Worm (Caenorhabditis elegans) whole organism, young adult: ENCODE results near the gene tag-293.

ENCODE experiments used
- B0019.2 ChIP-seq: fragments of 200-800 bp; sonication (Bioruptor generic); conservative IDR thresholded peaks from 2 replicates; pipeline ENCODE4 v1.3.6; 2022; ENCODE audit warnings: missing genetic modification reagents, missing genetic modification characterization, missing compliant biosample characterization
- C17E4.6 ChIP-seq: fragments of 200-800 bp; sonication (Bioruptor generic); IDR thresholded peaks from 2 replicates; pipeline ENCODE4 v1.3.6; 2022; ENCODE audit warnings: missing genetic modification reagents, missing genetic modification characterization, missing compliant biosample characterization
- F10E7.11 ChIP-seq: sonication (generic microtip); optimal IDR thresholded peaks from 2 replicates; lab custom pipeline; 2017; ENCODE audit warnings: mild to moderate bottlenecking, missing genetic modification characterization, moderate library complexity, missing compliant biosample characterization
- F39B2.1 ChIP-seq: fragments of 200-800 bp; sonication (Bioruptor generic); IDR thresholded peaks from 2 replicates; pipeline ENCODE4 v1.3.6; 2022; ENCODE audit warnings: missing genetic modification reagents, missing genetic modification characterization, missing compliant biosample characterization
- F57C9.4 ChIP-seq: sonication (generic microtip); optimal IDR thresholded peaks from 2 replicates; lab custom pipeline; 2017; ENCODE audit warnings: mild to moderate bottlenecking, missing genetic modification characterization, missing compliant biosample characterization
- T26A5.8 ChIP-seq: sonication (generic microtip); optimal IDR thresholded peaks from 2 replicates; lab custom pipeline; 2016; ENCODE audit warnings: missing genetic modification characterization, missing compliant biosample characterization
- Y56A3A.18 ChIP-seq: fragments of 200-800 bp; sonication (Bioruptor generic); IDR thresholded peaks from 2 replicates; pipeline ENCODE4 v1.3.6; 2022; ENCODE audit warnings: missing genetic modification reagents, missing genetic modification characterization, missing compliant biosample characterization
- Y95B8A.8 ChIP-seq: fragments of 200-800 bp; sonication (Bioruptor generic); IDR thresholded peaks from 2 replicates; pipeline ENCODE4 v1.3.6; 2022; ENCODE audit warnings: missing genetic modification reagents, missing genetic modification characterization, missing compliant biosample characterization
- akir-1 ChIP-seq: fragments of 200-800 bp; sonication (Bioruptor generic); optimal IDR thresholded peaks from 2 replicates; lab custom pipeline; 2018; ENCODE audit warnings: mild to moderate bottlenecking, missing genetic modification characterization, moderate library complexity, missing compliant biosample characterization
- aptf-2 ChIP-seq: fragments of 200-800 bp; sonication (Bioruptor generic); conservative IDR thresholded peaks from 2 replicates; pipeline ENCODE4 v1.3.6; 2022; ENCODE audit warnings: missing genetic modification reagents, missing genetic modification characterization, missing compliant biosample characterization
- attf-5 ChIP-seq: fragments of 200-800 bp; sonication (Bioruptor generic); optimal IDR thresholded peaks from 2 replicates; lab custom pipeline; 2018; ENCODE audit warnings: mild to moderate bottlenecking, missing genetic modification characterization, missing compliant biosample characterization
- ceh-27 ChIP-seq: fragments of 200-800 bp; sonication (Bioruptor generic); optimal IDR thresholded peaks from 2 replicates; lab custom pipeline; 2018; ENCODE audit warnings: mild to moderate bottlenecking, missing genetic modification characterization, moderate library complexity, missing compliant biosample characterization
- ceh-40 ChIP-seq: fragments of 200-800 bp; sonication (Bioruptor generic); IDR thresholded peaks from 2 replicates; pipeline ENCODE4 v1.3.6; 2022; ENCODE audit warnings: missing genetic modification characterization, missing compliant biosample characterization
- egl-44 ChIP-seq: fragments of 200-800 bp; sonication (Bioruptor generic); IDR thresholded peaks from 2 replicates; pipeline ENCODE4 v1.3.6; 2022; ENCODE audit warnings: missing genetic modification reagents, missing genetic modification characterization, missing compliant biosample characterization
- him-1 ChIP-seq: sonication (generic microtip); optimal IDR thresholded peaks from 2 replicates; lab custom pipeline; 2016; ENCODE audit warnings: missing genotype, missing genetic modification reagents, missing genetic modification characterization, missing compliant biosample characterization
- hlh-26 ChIP-seq: fragments of 200-800 bp; sonication (Bioruptor generic); conservative IDR thresholded peaks from 2 replicates; pipeline ENCODE4 v1.3.6; 2022; ENCODE audit warnings: missing genetic modification reagents, missing genetic modification characterization, missing compliant biosample characterization
- hmg-20 ChIP-seq: fragments of 200-800 bp; sonication (Bioruptor generic); IDR thresholded peaks from 2 replicates; pipeline ENCODE4 v1.3.6; 2022; ENCODE audit warnings: missing genetic modification reagents, missing genetic modification characterization, missing compliant biosample characterization
- hrde-1 ChIP-seq: sonication (generic microtip); optimal IDR thresholded peaks from 2 replicates; lab custom pipeline; 2016; ENCODE audit warnings: missing genetic modification characterization, mild to moderate bottlenecking, missing compliant biosample characterization, moderate library complexity, missing genotype, missing genetic modification reagents, borderline replicate concordance
- hsf-1 ChIP-seq: fragments of 200-800 bp; sonication (Bioruptor generic); IDR thresholded peaks from 2 replicates; pipeline ENCODE4 v1.3.6; 2022; ENCODE audit warnings: missing genetic modification reagents, missing genetic modification characterization, missing compliant biosample characterization
- lag-1 ChIP-seq: fragments of 200-800 bp; sonication (Bioruptor generic); IDR thresholded peaks from 2 replicates; pipeline ENCODE4 v1.3.6; 2022; ENCODE audit warnings: missing genetic modification reagents, missing genetic modification characterization, missing compliant biosample characterization
- let-607 ChIP-seq, 2 experiments: fragments of 200-800 bp in 1 of 2; sonication (Bioruptor generic) in 1 of 2; sonication (generic microtip) in 1 of 2; optimal IDR thresholded peaks; 2 replicates each; lab custom pipeline; 2016 to 2018; ENCODE audit warnings: mild to moderate bottlenecking in 2 of 2, missing compliant biosample characterization in 2 of 2, missing genetic modification characterization in 2 of 2, moderate library complexity in 2 of 2, missing genotype in 1 of 2
- lin-26 ChIP-seq: fragments of 200-800 bp; sonication (Bioruptor generic); IDR thresholded peaks from 2 replicates; pipeline ENCODE4 v1.3.6; 2022; ENCODE audit warnings: missing genetic modification reagents, missing genetic modification characterization, missing compliant biosample characterization
- lsy-27 ChIP-seq: sonication (generic microtip); optimal IDR thresholded peaks from 2 replicates; lab custom pipeline; 2017; ENCODE audit warnings: missing genetic modification characterization, mild to moderate bottlenecking, missing compliant biosample characterization, antibody characterized with exemption, missing genotype, borderline replicate concordance; ENCODE audit not compliant: insufficient read depth
- madf-6 ChIP-seq: fragments of 200-800 bp; sonication (Bioruptor generic); IDR thresholded peaks from 2 replicates; pipeline ENCODE4 v1.3.6; 2022; ENCODE audit warnings: missing genetic modification reagents, missing genetic modification characterization, missing compliant biosample characterization
- mel-28 ChIP-seq: sonication (generic microtip); optimal IDR thresholded peaks from 2 replicates; lab custom pipeline; 2016; ENCODE audit warnings: borderline replicate concordance, mild to moderate bottlenecking, missing genetic modification characterization, missing compliant biosample characterization
- mes-4 ChIP-seq: sonication (generic microtip); optimal IDR thresholded peaks from 2 replicates; lab custom pipeline; 2016; ENCODE audit warnings: missing genotype, missing genetic modification characterization, missing compliant biosample characterization
- rec-8 ChIP-seq, 2 experiments: sonication (generic microtip); optimal IDR thresholded peaks; 2 replicates each; lab custom pipeline; 2016; ENCODE audit warnings: mild to moderate bottlenecking in 2 of 2, missing genetic modification characterization in 2 of 2, missing genetic modification reagents in 2 of 2, missing genotype in 2 of 2, missing biosample characterization in 1 of 2, missing compliant biosample characterization in 1 of 2, moderate library complexity in 1 of 2
- repo-1 ChIP-seq: sonication (generic microtip); optimal IDR thresholded peaks from 2 replicates; lab custom pipeline; 2017; ENCODE audit warnings: mild to moderate bottlenecking, missing genetic modification characterization, missing compliant biosample characterization
- somi-1 ChIP-seq: fragments of 200-800 bp; sonication (Bioruptor generic); optimal IDR thresholded peaks from 2 replicates; lab custom pipeline; 2018; ENCODE audit warnings: mild to moderate bottlenecking, missing genetic modification characterization, missing compliant biosample characterization
- tbx-9 ChIP-seq: sonication (generic microtip); optimal IDR thresholded peaks from 2 replicates; lab custom pipeline; 2016; ENCODE audit warnings: borderline replicate concordance, missing genetic modification characterization, inconsistent platforms, missing compliant biosample characterization
- unc-62 ChIP-seq: fragments of 150-350 bp; optimal IDR thresholded peaks from 2 replicates; lab custom pipeline; 2014; ENCODE audit warnings: missing biosample characterization, missing genetic modification reagents, missing genetic modification characterization
- zfh-2 ChIP-seq: fragments of 200-800 bp; sonication (Bioruptor generic); conservative IDR thresholded peaks from 2 replicates; pipeline ENCODE4 v1.3.6; 2022; ENCODE audit warnings: missing genetic modification reagents, missing genetic modification characterization, missing compliant biosample characterization
- zim-3 ChIP-seq: sonication (generic microtip); optimal IDR thresholded peaks from 2 replicates; lab custom pipeline; 2017; ENCODE audit warnings: mild to moderate bottlenecking, missing genetic modification characterization, moderate library complexity, missing compliant biosample characterization
- ztf-22 ChIP-seq: fragments of 200-800 bp; sonication (Bioruptor generic); optimal IDR thresholded peaks from 2 replicates; lab custom pipeline; 2018; ENCODE audit warnings: mild to moderate bottlenecking, missing genetic modification characterization, moderate library complexity, missing compliant biosample characterization

tag-293 gene

ce11 chrV:7353602-7354001 lies 1.8 kb downstream of the tag-293 start:
- no peak for TF ChIP-seq hlh-26
- no peak for TF ChIP-seq him-1 (tag; lab: Kevin White, UChicago)
- no peak for TF ChIP-seq aptf-2
- TF ChIP-seq C17E4.6 (GFP tag; lab: Robert Waterston, UW) = no peak
- TF ChIP-seq tbx-9 (tag; lab: Kevin White, UChicago) = no peak
- TF ChIP-seq ztf-22 (GFP tag; lab: Kevin White, UChicago) = no peak
- no peak for TF ChIP-seq egl-44 (GFP tag; lab: Robert Waterston, UW)
- TF ChIP-seq somi-1 (GFP tag; lab: Kevin White, UChicago) = no peak
- TF ChIP-seq lsy-27 (tag; lab: Kevin White, UChicago) = no peak
- no peak for TF ChIP-seq B0019.2 (GFP tag; lab: Robert Waterston, UW)
- TF ChIP-seq rec-8 (tag; optimal IDR thresholded peaks at IDR 0.05; lab: Kevin White, UChicago) = no peak
- TF ChIP-seq F39B2.1 (GFP tag; lab: Robert Waterston, UW) = no peak
- no peak for TF ChIP-seq Y56A3A.18 (GFP tag; lab: Robert Waterston, UW)
- no peak for TF ChIP-seq madf-6
- no peak for TF ChIP-seq lag-1 (GFP tag; lab: Robert Waterston, UW)
- TF ChIP-seq ceh-27 = no peak
- no peak for TF ChIP-seq hsf-1 (GFP tag; lab: Robert Waterston, UW)
- no peak for TF ChIP-seq T26A5.8
- no peak for TF ChIP-seq mes-4 (tag; lab: Kevin White, UChicago)

ce11 chrV:7352186-7353053 lies 2.9 kb downstream of the tag-293 start, which contains the start of the genes srh-231 and srh-275:
Gene srh-231 (minus strand): TSS chrV:7352236.
Gene srh-275 (plus strand): TSS chrV:7353003.
- no peak for TF ChIP-seq lin-26 (GFP tag; lab: Robert Waterston, UW)
- no peak for TF ChIP-seq hrde-1
- TF ChIP-seq egl-44 (GFP tag; lab: Robert Waterston, UW) = no peak
- no peak for TF ChIP-seq hmg-20 (GFP tag; lab: Robert Waterston, UW)
- TF ChIP-seq Y95B8A.8 (GFP tag; lab: Robert Waterston, UW) = no peak
- TF ChIP-seq F10E7.11 = no peak
- TF ChIP-seq repo-1 (tag; lab: Kevin White, UChicago) = no peak
- no peak for TF ChIP-seq akir-1 (GFP tag; lab: Kevin White, UChicago)
- no peak for TF ChIP-seq zfh-2 (GFP tag; lab: Robert Waterston, UW)
- no peak for TF ChIP-seq mel-28
- no peak for TF ChIP-seq ceh-27
- TF ChIP-seq ceh-40 (GFP tag; lab: Robert Waterston, UW) = no peak
- TF ChIP-seq attf-5 (GFP tag; lab: Kevin White, UChicago) = no peak
- no peak for TF ChIP-seq let-607 (tag; optimal IDR thresholded peaks at IDR 0.05; lab: Kevin White, UChicago)
- TF ChIP-seq unc-62 = no peak

ce11 chrV:7349541-7349940 lies 5.8 kb downstream of the tag-293 start, which contains the start of gene nhr-149:
Gene nhr-149 (minus strand): TSS chrV:7349641.
- TF ChIP-seq zim-3 (no peak), rec-8 (tag; optimal IDR thresholded peaks at IDR 0.05; lab: Kevin White, UChicago) (no peak), F57C9.4 (tag; lab: Kevin White, UChicago) (no peak), hsf-1 (GFP tag; lab: Robert Waterston, UW) (no peak)
